Fruit fly (Drosophila melanogaster) whole organism, embryonic: Measurements from ENCODE around the gene CG7789.
A peak's percentile ranks its signal among the peaks of the same experiment; 100 is the strongest.

Source experiments
- Atf6 ChIP-seq: fragments of 200-800 bp; sonication (Bioruptor generic); IDR thresholded peaks from 2 replicates; pipeline ENCODE4 v1.3.6; 2022; ENCODE audit warnings: missing biosample characterization, missing genetic modification characterization
- CG10274 ChIP-seq: fragments of 200-800 bp; sonication (Bioruptor generic); optimal IDR thresholded peaks from 3 replicates; lab custom pipeline; 2017; ENCODE audit warnings: missing biosample characterization, mild to moderate bottlenecking, missing genetic modification characterization
- CG10543 ChIP-seq: fragments of 200-800 bp; sonication (Bioruptor generic); optimal IDR thresholded peaks from 3 replicates; lab custom pipeline; 2017; ENCODE audit warnings: missing biosample characterization, mild to moderate bottlenecking, missing genetic modification characterization, moderate library complexity
- CG10959 ChIP-seq: fragments of 200-800 bp; sonication (Bioruptor generic); IDR thresholded peaks from 2 replicates; pipeline ENCODE4 v1.3.6; 2022; ENCODE audit warnings: missing biosample characterization, missing genetic modification characterization
- CG11504 ChIP-seq: fragments of 200-800 bp; sonication (Bioruptor generic); optimal IDR thresholded peaks from 3 replicates; lab custom pipeline; 2019; ENCODE audit warnings: missing biosample characterization, mild to moderate bottlenecking, missing genetic modification characterization, moderate library complexity
- CG12659 ChIP-seq: fragments of 200-800 bp; sonication (Bioruptor generic); optimal IDR thresholded peaks from 3 replicates; lab custom pipeline; 2017; ENCODE audit warnings: mild to moderate bottlenecking, missing biosample characterization, missing genetic modification reagents, missing genetic modification characterization
- CG13123 ChIP-seq: fragments of 200-800 bp; sonication (Bioruptor generic); optimal IDR thresholded peaks from 2 replicates; lab custom pipeline; 2016; ENCODE audit warnings: missing biosample characterization, missing genetic modification characterization
- CG13894 ChIP-seq: fragments of 200-800 bp; sonication (Bioruptor generic); optimal IDR thresholded peaks from 3 replicates; lab custom pipeline; 2018; ENCODE audit warnings: missing biosample characterization, mild to moderate bottlenecking, missing genetic modification characterization, moderate library complexity
- CG14965 ChIP-seq: fragments of 200-800 bp; sonication (Bioruptor generic); optimal IDR thresholded peaks from 2 replicates; lab custom pipeline; 2016; ENCODE audit warnings: missing biosample characterization, missing genetic modification characterization, borderline replicate concordance
- CG30403 ChIP-seq: fragments of 200-800 bp; sonication (Bioruptor generic); optimal IDR thresholded peaks from 3 replicates; lab custom pipeline; 2016; ENCODE audit warnings: missing biosample characterization, missing genetic modification characterization
- CG30431 ChIP-seq: fragments of 200-800 bp; sonication (Bioruptor generic); optimal IDR thresholded peaks from 2 replicates; lab custom pipeline; 2017; ENCODE audit warnings: missing biosample characterization, missing genetic modification characterization
- CG3163 ChIP-seq: fragments of 200-800 bp; sonication (Bioruptor generic); optimal IDR thresholded peaks from 3 replicates; lab custom pipeline; 2016; ENCODE audit warnings: missing biosample characterization, missing genetic modification characterization
- CG33557 ChIP-seq: fragments of 200-800 bp; sonication (Bioruptor generic); optimal IDR thresholded peaks from 2 replicates; lab custom pipeline; 2019; ENCODE audit warnings: missing biosample characterization, mild to moderate bottlenecking, missing genetic modification characterization, moderate library complexity
- CG4360 ChIP-seq: fragments of 200-800 bp; sonication (Bioruptor generic); IDR thresholded peaks from 2 replicates; pipeline ENCODE4 v1.3.6; 2022; ENCODE audit warnings: missing biosample characterization, missing genetic modification characterization
- CG4617 ChIP-seq: fragments of 200-800 bp; sonication (Bioruptor generic); optimal IDR thresholded peaks from 3 replicates; lab custom pipeline; 2016; ENCODE audit warnings: missing biosample characterization, missing genetic modification characterization, borderline replicate concordance
- CG6254 ChIP-seq: fragments of 200-800 bp; sonication (Bioruptor generic); optimal IDR thresholded peaks from 3 replicates; lab custom pipeline; 2017; ENCODE audit warnings: mild to moderate bottlenecking, missing biosample characterization, missing genetic modification reagents, missing genetic modification characterization
- CG7839 ChIP-seq: fragments of 200-800 bp; sonication (Bioruptor generic); optimal IDR thresholded peaks from 3 replicates; lab custom pipeline; 2018; ENCODE audit warnings: missing biosample characterization, mild to moderate bottlenecking, missing genetic modification characterization, moderate library complexity
- Deaf1 ChIP-seq: fragments of 200-800 bp; optimal IDR thresholded peaks from 3 replicates; lab custom pipeline; 2019; ENCODE audit warnings: missing biosample characterization, mild to moderate bottlenecking, missing genetic modification characterization, moderate library complexity
- E2f2 ChIP-seq: fragments of 200-800 bp; sonication (Bioruptor generic); IDR thresholded peaks from 2 replicates; pipeline ENCODE4 v1.3.6; 2022; ENCODE audit warnings: missing biosample characterization, missing genetic modification characterization
- Med ChIP-seq: fragments of 200-800 bp; sonication (Bioruptor generic); peaks from one replicate; lab custom pipeline; 2016; ENCODE audit warnings: missing biosample characterization, missing genetic modification characterization, mild to moderate bottlenecking, inconsistent platforms, moderate library complexity
- NC2α ChIP-seq: fragments of 200-800 bp; sonication (Bioruptor generic); optimal IDR thresholded peaks from 2 replicates; lab custom pipeline; 2016; ENCODE audit warnings: missing biosample characterization, missing genetic modification characterization
- Side ChIP-seq: fragments of 200-800 bp; sonication (Bioruptor generic); optimal IDR thresholded peaks from 2 replicates; lab custom pipeline; 2016; ENCODE audit warnings: missing biosample characterization, missing genetic modification characterization
- Sry-δ ChIP-seq: fragments of 200-800 bp; sonication (Bioruptor generic); optimal IDR thresholded peaks from 2 replicates; lab custom pipeline; 2016; ENCODE audit warnings: missing biosample characterization, missing genetic modification characterization
- Trl ChIP-seq, 3 experiments: fragments of >200 bp in 2 of 3; fragments of 200-800 bp in 1 of 3; sonication (Bioruptor generic) in 1 of 3; optimal IDR thresholded peaks; 2 replicates in 1 of 3; 3 replicates in 2 of 3; lab custom pipeline; 2016 to 2017; ENCODE audit warnings: missing biosample characterization in 1 of 3, missing genetic modification characterization in 1 of 3
- Vsx1 ChIP-seq: fragments of 200-800 bp; sonication (Bioruptor generic); optimal IDR thresholded peaks from 2 replicates; lab custom pipeline; 2017; ENCODE audit warnings: missing biosample characterization, mild to moderate bottlenecking, missing genetic modification characterization, missing genetic modification reagents
- al ChIP-seq: fragments of 200-800 bp; sonication (Bioruptor generic); IDR thresholded peaks from 2 replicates; pipeline ENCODE4 v1.3.6; 2022; ENCODE audit warnings: missing biosample characterization, missing genetic modification characterization
- bcd ChIP-seq: fragments of 200-800 bp; sonication (Bioruptor generic); optimal IDR thresholded peaks from 2 replicates; lab custom pipeline; 2017; ENCODE audit warnings: missing biosample characterization, mild to moderate bottlenecking, missing genetic modification characterization
- br ChIP-seq: fragments of >200 bp; optimal IDR thresholded peaks from 2 replicates; lab custom pipeline; 2017
- caup ChIP-seq: fragments of 200-800 bp; sonication (Bioruptor generic); optimal IDR thresholded peaks from 3 replicates; lab custom pipeline; 2017; ENCODE audit warnings: missing biosample characterization, mild to moderate bottlenecking, missing genetic modification characterization, moderate library complexity; ENCODE audit not compliant: severe bottlenecking
- fd102C ChIP-seq: fragments of 200-800 bp; sonication (Bioruptor generic); optimal IDR thresholded peaks from 2 replicates; lab custom pipeline; 2018; ENCODE audit warnings: missing biosample characterization, mild to moderate bottlenecking, missing genetic modification characterization, moderate library complexity
- ftz-f1 ChIP-seq: fragments of 200-800 bp; sonication (Bioruptor generic); optimal IDR thresholded peaks from 2 replicates; lab custom pipeline; 2016; ENCODE audit warnings: missing biosample characterization, missing genetic modification characterization
- gce ChIP-seq: fragments of 200-800 bp; sonication (Bioruptor generic); IDR thresholded peaks from 3 replicates; pipeline ENCODE4 v1.3.6; 2022; ENCODE audit warnings: missing biosample characterization, missing genetic modification characterization
- oc ChIP-seq: fragments of 200-800 bp; sonication (Bioruptor generic); optimal IDR thresholded peaks from 2 replicates; lab custom pipeline; 2018; ENCODE audit warnings: missing biosample characterization, mild to moderate bottlenecking, missing genetic modification characterization, moderate library complexity
- pan ChIP-seq, 4 experiments: fragments of >200 bp in 3 of 4; fragments of 200-800 bp in 1 of 4; sonication (Bioruptor generic) in 1 of 4; optimal IDR thresholded peaks in 3 of 4; IDR thresholded peaks in 1 of 4; 2 replicates each; pipeline versions ENCODE4 v1.3.6 to Lab custom; 2017 to 2022; ENCODE audit warnings: missing biosample characterization in 2 of 4, missing genetic modification characterization in 2 of 4, mixed read lengths in 1 of 4
- pb ChIP-seq: fragments of 200-800 bp; sonication (Bioruptor generic); optimal IDR thresholded peaks from 3 replicates; lab custom pipeline; 2016; ENCODE audit warnings: missing biosample characterization, missing genetic modification characterization
- pnt ChIP-seq: fragments of 200-800 bp; sonication (Bioruptor generic); optimal IDR thresholded peaks from 3 replicates; lab custom pipeline; 2016; ENCODE audit warnings: missing biosample characterization, missing genetic modification characterization
- row ChIP-seq: fragments of 200-800 bp; sonication (Bioruptor generic); IDR thresholded peaks from 3 replicates; pipeline ENCODE4 v1.3.6; 2022; ENCODE audit warnings: missing biosample characterization, missing genetic modification characterization
- sd ChIP-seq: fragments of 200-800 bp; sonication (Bioruptor generic); optimal IDR thresholded peaks from 3 replicates; lab custom pipeline; 2018; ENCODE audit warnings: missing biosample characterization, mild to moderate bottlenecking, missing genetic modification characterization, moderate library complexity
- sens ChIP-seq: fragments of 200-800 bp; sonication (Bioruptor generic); peaks from one replicate; lab custom pipeline; 2016; ENCODE audit warnings: missing biosample characterization, missing genetic modification characterization
- sima ChIP-seq: fragments of 200-800 bp; sonication (Bioruptor generic); optimal IDR thresholded peaks from 2 replicates; lab custom pipeline; 2016; ENCODE audit warnings: missing biosample characterization, missing genetic modification characterization
- sna ChIP-seq: fragments of 200-800 bp; sonication (Bioruptor generic); IDR thresholded peaks from 2 replicates; pipeline ENCODE4 v1.3.6; 2022; ENCODE audit warnings: missing biosample characterization, missing genetic modification characterization; ENCODE audit not compliant: partially characterized antibody
- sob ChIP-seq: fragments of 200-800 bp; sonication (Bioruptor generic); IDR thresholded peaks from 2 replicates; pipeline ENCODE4 v1.3.6; 2022; ENCODE audit warnings: missing biosample characterization, missing genetic modification characterization
- sr ChIP-seq: fragments of 200-800 bp; sonication (Bioruptor generic); IDR thresholded peaks from 3 replicates; pipeline ENCODE4 v1.3.6; 2022; ENCODE audit warnings: missing biosample characterization, missing genetic modification characterization
- twi ChIP-seq: fragments of 200-800 bp; optimal IDR thresholded peaks from 2 replicates; lab custom pipeline; 2019; ENCODE audit warnings: missing biosample characterization, mild to moderate bottlenecking, missing genetic modification characterization, moderate library complexity
- vvl ChIP-seq: fragments of 200-800 bp; sonication (Bioruptor generic); IDR thresholded peaks from 2 replicates; pipeline ENCODE4 v1.3.6; 2022; ENCODE audit warnings: missing biosample characterization, missing genetic modification characterization
- z ChIP-seq: fragments of 200-800 bp; sonication (Bioruptor generic); IDR thresholded peaks from 3 replicates; pipeline ENCODE4 v1.3.6; 2022; ENCODE audit warnings: missing biosample characterization, missing genetic modification characterization
- zf30C ChIP-seq: fragments of 200-800 bp; sonication (Bioruptor generic); optimal IDR thresholded peaks from 3 replicates; lab custom pipeline; 2018; ENCODE audit warnings: missing biosample characterization, mild to moderate bottlenecking, missing genetic modification characterization

CG7789 gene

DNA sequence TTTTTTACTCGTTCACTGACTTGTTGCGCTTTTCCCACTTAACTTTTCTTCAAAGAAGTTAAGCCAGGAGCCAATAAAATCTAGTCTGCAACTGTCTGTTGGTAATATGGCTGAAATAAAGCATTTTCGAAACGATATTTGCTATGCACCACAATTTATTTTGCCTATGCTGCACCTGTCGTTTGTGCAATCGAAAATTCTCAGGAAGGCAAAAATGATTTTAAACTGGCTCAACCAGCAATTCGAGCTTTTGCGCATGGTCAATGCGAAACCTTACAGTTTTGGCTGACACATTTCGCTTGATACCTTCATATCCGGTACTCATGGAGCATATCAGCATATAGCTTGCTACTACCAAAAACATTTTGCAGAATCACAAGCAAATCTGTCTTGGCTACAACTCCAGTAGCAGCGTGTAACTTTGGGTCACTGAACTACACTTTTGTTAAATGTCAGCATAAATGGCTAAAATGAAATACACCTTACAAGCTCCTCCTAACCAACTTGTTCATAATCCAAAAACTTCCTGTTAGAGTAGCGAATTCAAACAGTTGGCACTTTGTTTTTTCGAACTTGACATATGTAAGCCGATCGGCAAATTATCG lies 36.8 kb downstream of the CG7789 start:
- TF ChIP-seq CG14965 (no peak), CG6254 (no peak), CG33557 (GFP tag; lab: Kevin White, UChicago) (no peak), CG30403 (GFP tag; lab: Kevin White, UChicago) (no peak), E2f2 (no peak), twi (tag; lab: Kevin White, UChicago) (no peak)

DNA sequence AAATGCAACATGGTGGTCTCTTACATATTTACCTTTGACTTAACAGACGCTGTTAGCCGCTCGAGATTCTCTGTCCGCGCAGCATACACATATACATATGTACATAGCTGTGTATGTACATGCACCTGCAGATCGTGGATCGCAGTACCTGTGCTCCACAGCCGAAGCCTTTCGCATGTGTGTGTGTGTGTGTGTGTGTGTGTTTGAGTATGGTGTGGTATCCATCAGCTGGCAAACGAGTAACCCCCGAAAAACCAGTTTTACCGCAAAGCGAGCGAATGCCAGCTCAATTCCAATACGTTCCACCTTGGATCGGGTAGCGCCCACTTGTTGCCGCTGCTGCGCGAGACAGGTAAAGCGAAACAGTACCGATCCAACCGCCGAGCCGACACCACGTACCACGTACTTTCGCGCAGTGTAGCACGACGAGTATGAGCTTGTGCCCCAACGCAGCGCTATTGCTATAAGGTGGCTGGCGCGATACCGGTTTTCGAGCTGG lies 38.3 kb downstream of the CG7789 start, which contains the start of gene Cad99C:
Cad99C (plus strand) TSS at position 365 of the 499 bp plus-strand sequence.
- TF ChIP-seq NC2α (GFP tag; lab: Kevin White, UChicago) (peak; percentile 11), Deaf1 (tag; lab: Kevin White, UChicago) (peak; percentile 90), CG13123 (GFP tag; lab: Kevin White, UChicago) (no peak), CG4617 (GFP tag; lab: Kevin White, UChicago) (no peak), pb (GFP tag; lab: Kevin White, UChicago) (peak; percentile 38), CG4360 (GFP tag; lab: Robert Waterston, UW) (no peak), row (GFP tag; lab: Robert Waterston, UW) (0 out of 3 replicates have a peak, but pooled peaks have one; percentile 8), CG3163 (GFP tag; lab: Kevin White, UChicago) (no peak), bcd (no peak), sna (GFP tag; lab: Robert Waterston, UW) (0 out of 2 replicates have a peak, but pooled peaks have one; percentile 43), sob (GFP tag; lab: Robert Waterston, UW) (peak; percentile 36; the same call in 1 of the 2 replicates), Trl (optimal IDR thresholded peaks at IDR 0.05; lab: Kevin White, UChicago) (no peak), Trl (GFP tag; optimal IDR thresholded peaks at IDR 0.05; lab: Kevin White, UChicago) (peak; percentile 28), Atf6 (0 out of 2 replicates have a peak, but pooled peaks have one; percentile 29), sens (peak; percentile 72), Med (peak; percentile 78), vvl (peak; percentile 66), CG30431 (GFP tag; lab: Kevin White, UChicago) (no peak), gce (GFP tag; lab: Robert Waterston, UW) (0 out of 3 replicates have a peak, but pooled peaks have one; percentile 14), z (GFP tag; lab: Robert Waterston, UW) (peak; percentile 49; the same call in 1 of the 3 replicates), Sry-δ (no peak), oc (tag; lab: Kevin White, UChicago) (peak; percentile 14), Vsx1 (peak; percentile 51), CG10274 (GFP tag; lab: Kevin White, UChicago) (no peak), CG13894 (tag; lab: Kevin White, UChicago) (peak; percentile 69), sima (GFP tag; lab: Kevin White, UChicago) (no peak), CG11504 (tag; lab: Kevin White, UChicago) (no peak), pnt (GFP tag; lab: Kevin White, UChicago) (peak; percentile 1), zf30C (peak; percentile 74), al (no peak), br (lab: Kevin White, UChicago) (no peak), Side (GFP tag; lab: Kevin White, UChicago) (peak; percentile 1), sr (GFP tag; lab: Robert Waterston, UW) (peak; percentile 71; the same call in 2 of the 3 replicates), ftz-f1 (GFP tag; lab: Kevin White, UChicago) (peak; percentile 53), fd102C (GFP tag; lab: Kevin White, UChicago) (no peak), CG10959 (GFP tag; lab: Robert Waterston, UW) (no peak), CG7839 (tag; lab: Kevin White, UChicago) (peak; percentile 5), sd (peak; percentile 61), CG12659 (GFP tag; lab: Kevin White, UChicago) (no peak), caup (GFP tag; lab: Kevin White, UChicago) (peak; percentile 27), CG10543 (GFP tag; lab: Kevin White, UChicago) (peak; percentile 79), pan (optimal IDR thresholded peaks at IDR 0.05; lab: Kevin White, UChicago) (no peak), pan (GFP tag; optimal IDR thresholded peaks at IDR 0.05 in 1 of 2, IDR thresholded peaks at IDR 0.05 in 1 of 2) (peak in 1 of 2 experiments; percentile 32)
